Fruit fly (Drosophila melanogaster) whole organism, pupa: Measurements from ENCODE around the gene Hira.
A peak's percentile ranks its signal among the peaks of the same experiment; 100 is the strongest.

ENCODE experiments used
- CG10348 ChIP-seq: fragments of 200-800 bp; sonication (Bioruptor generic); IDR thresholded peaks from 2 replicates; pipeline ENCODE4 v1.3.6; 2022; ENCODE audit warnings: missing biosample characterization, missing genetic modification characterization
- CG12605 ChIP-seq: fragments of 200-800 bp; sonication (Bioruptor generic); IDR thresholded peaks from 2 replicates; pipeline ENCODE4 v1.3.6; 2022; ENCODE audit warnings: missing biosample characterization, missing genetic modification characterization
- CG13204 ChIP-seq: fragments of 200-800 bp; sonication (Bioruptor generic); optimal IDR thresholded peaks from 2 replicates; lab custom pipeline; 2018; ENCODE audit warnings: missing biosample characterization, mild to moderate bottlenecking, missing genetic modification characterization, moderate library complexity
- CG14655 ChIP-seq: fragments of 200-800 bp; sonication (Bioruptor generic); optimal IDR thresholded peaks from 3 replicates; lab custom pipeline; 2017; ENCODE audit warnings: mild to moderate bottlenecking, missing biosample characterization, missing genetic modification reagents, missing genetic modification characterization
- CG15710 ChIP-seq: fragments of 200-800 bp; sonication (Bioruptor generic); optimal IDR thresholded peaks from 2 replicates; lab custom pipeline; 2018; ENCODE audit warnings: missing biosample characterization, mild to moderate bottlenecking, missing genetic modification characterization, moderate library complexity
- CG17806 ChIP-seq: fragments of 200-800 bp; sonication (Bioruptor generic); optimal IDR thresholded peaks from 2 replicates; lab custom pipeline; 2018; ENCODE audit warnings: missing biosample characterization, mild to moderate bottlenecking, missing genetic modification characterization, moderate library complexity
- CG32121 ChIP-seq: fragments of 200-800 bp; sonication (Bioruptor generic); IDR thresholded peaks from 2 replicates; pipeline ENCODE4 v1.3.6; 2022; ENCODE audit warnings: missing biosample characterization, missing genetic modification characterization
- CG34367 ChIP-seq: fragments of 200-800 bp; sonication (Bioruptor generic); optimal IDR thresholded peaks from 2 replicates; lab custom pipeline; 2018; ENCODE audit warnings: missing biosample characterization, mild to moderate bottlenecking, missing genetic modification characterization
- CG4496 ChIP-seq: fragments of 200-800 bp; sonication (Bioruptor generic); IDR thresholded peaks from 3 replicates; pipeline ENCODE4 v1.3.6; 2022; ENCODE audit warnings: missing biosample characterization, missing genetic modification characterization
- CG8159 ChIP-seq: fragments of 200-800 bp; sonication (Bioruptor generic); optimal IDR thresholded peaks from 3 replicates; lab custom pipeline; 2018; ENCODE audit warnings: missing biosample characterization, mild to moderate bottlenecking, missing genetic modification characterization, moderate library complexity
- CG8301 ChIP-seq: fragments of 200-800 bp; sonication (Bioruptor generic); optimal IDR thresholded peaks from 2 replicates; lab custom pipeline; 2018; ENCODE audit warnings: missing biosample characterization, mild to moderate bottlenecking, missing genetic modification characterization
- CG9948 ChIP-seq: fragments of 200-800 bp; sonication (Bioruptor generic); optimal IDR thresholded peaks from 2 replicates; lab custom pipeline; 2018; ENCODE audit warnings: missing biosample characterization, mild to moderate bottlenecking, missing genetic modification characterization, moderate library complexity
- D1 ChIP-seq: fragments of 200-800 bp; sonication (Bioruptor generic); optimal IDR thresholded peaks from 2 replicates; lab custom pipeline; 2018; ENCODE audit warnings: missing biosample characterization, mild to moderate bottlenecking, missing genetic modification characterization, moderate library complexity
- EcR ChIP-seq: fragments of 200-800 bp; sonication (Bioruptor generic); optimal IDR thresholded peaks from 3 replicates; lab custom pipeline; 2019; ENCODE audit warnings: missing biosample characterization, missing genetic modification characterization, mild to moderate bottlenecking, moderate library complexity, missing genetic modification reagents
- Ets98B ChIP-seq: fragments of 200-800 bp; sonication (Bioruptor generic); IDR thresholded peaks from 2 replicates; pipeline ENCODE4 v1.3.6; 2022; ENCODE audit warnings: missing biosample characterization, missing genetic modification characterization
- Pif1A ChIP-seq: fragments of 200-800 bp; sonication (Bioruptor generic); optimal IDR thresholded peaks from 3 replicates; lab custom pipeline; 2016; ENCODE audit warnings: missing biosample characterization, missing genetic modification characterization
- Pif1B ChIP-seq: fragments of 200-800 bp; sonication (Bioruptor generic); optimal IDR thresholded peaks from 3 replicates; lab custom pipeline; 2016; ENCODE audit warnings: missing biosample characterization, missing genetic modification characterization
- Snoo ChIP-seq: fragments of 200-800 bp; sonication (Bioruptor generic); optimal IDR thresholded peaks from 3 replicates; lab custom pipeline; 2017; ENCODE audit warnings: missing biosample characterization, mild to moderate bottlenecking, missing genetic modification characterization, inconsistent platforms
- fd96Ca ChIP-seq: fragments of 200-800 bp; sonication (Bioruptor generic); IDR thresholded peaks from 3 replicates; pipeline ENCODE4 v1.3.6; 2022; ENCODE audit warnings: missing biosample characterization, missing genetic modification characterization
- gl ChIP-seq: fragments of 200-800 bp; sonication (Bioruptor generic); optimal IDR thresholded peaks from 2 replicates; lab custom pipeline; 2018; ENCODE audit warnings: missing biosample characterization, mild to moderate bottlenecking, missing genetic modification characterization
- rn ChIP-seq: fragments of 200-800 bp; sonication (Bioruptor generic); IDR thresholded peaks from 2 replicates; pipeline ENCODE4 v1.3.6; 2022; ENCODE audit warnings: missing biosample characterization, missing genetic modification characterization

Gene Hira

dm6 chrX:7706398-7707349 lies 15.2 kb upstream of the Hira start:
- TF ChIP-seq CG8301 (tag; lab: Kevin White, UChicago) (peak; percentile 97), CG17806 (tag; lab: Kevin White, UChicago) (peak; percentile 99), fd96Ca (GFP tag; lab: Robert Waterston, UW) (peak; percentile 96), gl (tag; lab: Kevin White, UChicago) (peak; percentile 96), Pif1B (GFP tag; lab: Kevin White, UChicago) (peak; percentile 99), CG8159 (tag; lab: Kevin White, UChicago) (peak; percentile 99), CG10348 (GFP tag; lab: Robert Waterston, UW) (peak; percentile 93), CG9948 (tag; lab: Kevin White, UChicago) (peak; percentile 98), Ets98B (GFP tag; lab: Robert Waterston, UW) (peak; percentile 99), CG4496 (GFP tag; lab: Robert Waterston, UW) (peak; percentile 99), CG15710 (tag; lab: Kevin White, UChicago) (peak; percentile 99), D1 (tag; lab: Kevin White, UChicago) (peak; percentile 94), Pif1A (peak; percentile 97), CG14655 (peak; percentile 98), EcR (GFP tag; lab: Kevin White, UChicago) (peak; percentile 77), CG13204 (peak; percentile 96), CG34367 (tag; lab: Kevin White, UChicago) (peak; percentile 98), CG32121 (peak; percentile 99), rn (peak; percentile 96), Snoo (tag; lab: Kevin White, UChicago) (peak; percentile 96), CG12605 (peak; percentile 98)

dm6 chrX:7707350-7708241 lies 14.3 kb upstream of the Hira start:
- TF ChIP-seq Pif1A (no peak), CG12605 (no peak), CG15710 (tag; lab: Kevin White, UChicago) (no peak), CG4496 (GFP tag; lab: Robert Waterston, UW) (no peak), CG34367 (tag; lab: Kevin White, UChicago) (no peak), D1 (tag; lab: Kevin White, UChicago) (no peak), gl (tag; lab: Kevin White, UChicago) (no peak), CG32121 (no peak), CG14655 (no peak), CG13204 (no peak), Snoo (tag; lab: Kevin White, UChicago) (no peak), CG10348 (GFP tag; lab: Robert Waterston, UW) (no peak), CG9948 (tag; lab: Kevin White, UChicago) (no peak), CG17806 (tag; lab: Kevin White, UChicago) (no peak), CG8301 (tag; lab: Kevin White, UChicago) (no peak), Ets98B (GFP tag; lab: Robert Waterston, UW) (no peak), EcR (GFP tag; lab: Kevin White, UChicago) (no peak), Pif1B (GFP tag; lab: Kevin White, UChicago) (no peak), CG8159 (tag; lab: Kevin White, UChicago) (no peak)
- TF ChIP-seq, all 21 proteins: peak for 0

- TF ChIP-seq CG15710 (tag; lab: Kevin White, UChicago): peak; percentile 81
- peak; percentile 54; the same call in 1 of the 2 replicates for TF ChIP-seq rn
- TF ChIP-seq CG13204: peak; percentile 67
- TF ChIP-seq D1 (tag; lab: Kevin White, UChicago): peak; percentile 72
- peak; percentile 89 for TF ChIP-seq CG8301 (tag; lab: Kevin White, UChicago)
- TF ChIP-seq EcR (GFP tag; lab: Kevin White, UChicago): peak; percentile 47
- peak; percentile 88 for TF ChIP-seq Pif1B (GFP tag; lab: Kevin White, UChicago)
- 0 out of 2 replicates have a peak, but pooled peaks have one; percentile 29 for TF ChIP-seq CG12605
- peak; percentile 88 for TF ChIP-seq CG4496 (GFP tag; lab: Robert Waterston, UW)
- TF ChIP-seq CG8159 (tag; lab: Kevin White, UChicago): peak; percentile 85
- peak; percentile 44; the same call in 1 of the 2 replicates for TF ChIP-seq CG10348 (GFP tag; lab: Robert Waterston, UW)
- TF ChIP-seq CG32121: peak; percentile 77
- TF ChIP-seq Ets98B (GFP tag; lab: Robert Waterston, UW): peak; percentile 67
- peak; percentile 76 for TF ChIP-seq CG17806 (tag; lab: Kevin White, UChicago)
- TF ChIP-seq CG34367 (tag; lab: Kevin White, UChicago): peak; percentile 72
- TF ChIP-seq CG14655: peak; percentile 94
- peak; percentile 78 for TF ChIP-seq Snoo (tag; lab: Kevin White, UChicago)
- TF ChIP-seq fd96Ca (GFP tag; lab: Robert Waterston, UW): peak; percentile 81
- peak; percentile 86 for TF ChIP-seq Pif1A
- peak; percentile 51 for TF ChIP-seq gl (tag; lab: Kevin White, UChicago)
- peak; percentile 86 for TF ChIP-seq CG9948 (tag; lab: Kevin White, UChicago)
These were observed 12.8 kb upstream of the Hira start, which contains the start of gene CHES-1-like for dm6 chrX:7708942-7709707. Gene CHES-1-like, minus strand, starts transcription at chrX:7709385.
